Worm (Caenorhabditis elegans) whole organism, young adult: ENCODE measurements around the gene kqt-2.
A peak's percentile ranks its signal among the peaks of the same experiment; 100 is the strongest.

Experiments
- B0261.1 ChIP-seq: sonication (generic microtip); optimal IDR thresholded peaks from 2 replicates; lab custom pipeline; 2016; ENCODE audit warnings: mild to moderate bottlenecking, missing genetic modification characterization, moderate library complexity, missing compliant biosample characterization
- F10E7.11 ChIP-seq: sonication (generic microtip); optimal IDR thresholded peaks from 2 replicates; lab custom pipeline; 2017; ENCODE audit warnings: mild to moderate bottlenecking, missing genetic modification characterization, moderate library complexity, missing compliant biosample characterization
- F23B12.7 ChIP-seq: sonication (generic microtip); optimal IDR thresholded peaks from 2 replicates; lab custom pipeline; 2017; ENCODE audit warnings: missing genetic modification characterization, mild to moderate bottlenecking, missing compliant biosample characterization, antibody characterized with exemption, moderate library complexity; ENCODE audit not compliant: insufficient read depth
- F49E8.2 ChIP-seq: sonication (generic microtip); optimal IDR thresholded peaks from 3 replicates; lab custom pipeline; 2017; ENCODE audit warnings: missing genetic modification characterization, mild to moderate bottlenecking, missing compliant biosample characterization, antibody characterized with exemption, moderate library complexity; ENCODE audit not compliant: insufficient read depth
- F55B11.4 ChIP-seq: sonication (generic microtip); optimal IDR thresholded peaks from 2 replicates; lab custom pipeline; 2016; ENCODE audit warnings: missing compliant biosample characterization, missing genetic modification characterization, borderline replicate concordance; ENCODE audit not compliant: insufficient read depth
- K11D2.4 ChIP-seq: fragments of 200-800 bp; sonication (Bioruptor generic); IDR thresholded peaks from 2 replicates; pipeline ENCODE4 v1.3.6; 2022; ENCODE audit warnings: missing genetic modification reagents, missing genetic modification characterization, missing compliant biosample characterization
- K12H6.12 ChIP-seq: fragments of 200-800 bp; sonication (Bioruptor generic); optimal IDR thresholded peaks from 2 replicates; lab custom pipeline; 2018; ENCODE audit warnings: mild to moderate bottlenecking, missing genetic modification characterization, missing compliant biosample characterization
- Y79H2A.3 ChIP-seq: fragments of 200-800 bp; sonication (Bioruptor generic); conservative IDR thresholded peaks from 2 replicates; pipeline ENCODE4 v1.3.6; 2022; ENCODE audit warnings: missing genetic modification reagents, missing genetic modification characterization, missing compliant biosample characterization
- ZK185.1 ChIP-seq: sonication (generic microtip); optimal IDR thresholded peaks from 2 replicates; lab custom pipeline; 2016; ENCODE audit warnings: mild to moderate bottlenecking, missing genetic modification characterization, missing compliant biosample characterization; ENCODE audit not compliant: poor library complexity, severe bottlenecking
- aptf-3 ChIP-seq: fragments of 200-800 bp; sonication (Bioruptor generic); IDR thresholded peaks from 2 replicates; pipeline ENCODE4 v1.3.6; 2022; ENCODE audit warnings: missing genetic modification characterization, missing compliant biosample characterization
- attf-3 ChIP-seq: fragments of 200-800 bp; sonication (Bioruptor generic); conservative IDR thresholded peaks from 2 replicates; pipeline ENCODE4 v1.3.6; 2022; ENCODE audit warnings: missing genetic modification reagents, missing genetic modification characterization, missing compliant biosample characterization
- bed-1 ChIP-seq: fragments of 200-800 bp; sonication (Bioruptor generic); IDR thresholded peaks from 2 replicates; pipeline ENCODE4 v1.3.6; 2022; ENCODE audit warnings: missing genetic modification reagents, missing genetic modification characterization, missing compliant biosample characterization
- ceh-100 ChIP-seq: fragments of 200-800 bp; sonication (Bioruptor generic); IDR thresholded peaks from 2 replicates; pipeline ENCODE4 v1.3.6; 2022; ENCODE audit warnings: missing genetic modification reagents, missing genetic modification characterization, missing compliant biosample characterization
- ceh-58 ChIP-seq: fragments of 200-800 bp; sonication (Bioruptor generic); IDR thresholded peaks from 2 replicates; pipeline ENCODE4 v1.3.6; 2022; ENCODE audit warnings: missing genetic modification characterization, missing compliant biosample characterization
- chd-7 ChIP-seq: sonication (generic microtip); optimal IDR thresholded peaks from 2 replicates; lab custom pipeline; 2016; ENCODE audit warnings: mild to moderate bottlenecking, missing genetic modification characterization, moderate library complexity, missing compliant biosample characterization
- dpff-1 ChIP-seq: sonication (generic microtip); optimal IDR thresholded peaks from 2 replicates; lab custom pipeline; 2017; ENCODE audit warnings: mild to moderate bottlenecking, missing genetic modification characterization, missing compliant biosample characterization
- egl-44 ChIP-seq: fragments of 200-800 bp; sonication (Bioruptor generic); IDR thresholded peaks from 2 replicates; pipeline ENCODE4 v1.3.6; 2022; ENCODE audit warnings: missing genetic modification reagents, missing genetic modification characterization, missing compliant biosample characterization
- ets-4 ChIP-seq: fragments of 200-800 bp; sonication (Bioruptor generic); optimal IDR thresholded peaks from 2 replicates; lab custom pipeline; 2018; ENCODE audit warnings: mild to moderate bottlenecking, missing genetic modification characterization, missing compliant biosample characterization
- fkh-3 ChIP-seq: sonication (generic microtip); optimal IDR thresholded peaks from 2 replicates; lab custom pipeline; 2016; ENCODE audit warnings: mild to moderate bottlenecking, missing genetic modification characterization, missing compliant biosample characterization
- gei-17 ChIP-seq: fragments of 200-800 bp; sonication (Bioruptor generic); optimal IDR thresholded peaks from 2 replicates; lab custom pipeline; 2018; ENCODE audit warnings: mild to moderate bottlenecking, missing genetic modification characterization, missing compliant biosample characterization
- hmg-1.2 ChIP-seq: fragments of 200-800 bp; sonication (Bioruptor generic); IDR thresholded peaks from 2 replicates; pipeline ENCODE4 v1.3.6; 2022; ENCODE audit warnings: missing genetic modification reagents, missing genetic modification characterization, missing compliant biosample characterization
- hsf-1 ChIP-seq: fragments of 200-800 bp; sonication (Bioruptor generic); IDR thresholded peaks from 2 replicates; pipeline ENCODE4 v1.3.6; 2022; ENCODE audit warnings: missing genetic modification reagents, missing genetic modification characterization, missing compliant biosample characterization
- let-607 ChIP-seq, 2 experiments: fragments of 200-800 bp in 1 of 2; sonication (Bioruptor generic) in 1 of 2; sonication (generic microtip) in 1 of 2; optimal IDR thresholded peaks; 2 replicates each; lab custom pipeline; 2016 to 2018; ENCODE audit warnings: mild to moderate bottlenecking in 2 of 2, missing compliant biosample characterization in 2 of 2, missing genetic modification characterization in 2 of 2, moderate library complexity in 2 of 2, missing genotype in 1 of 2
- lin-35 ChIP-seq, 3 experiments: fragments of 150-350 bp in 2 of 3; sonication (generic microtip) in 1 of 3; optimal IDR thresholded peaks; 2 replicates each; lab custom pipeline; 2014 to 2018; ENCODE audit warnings: missing biosample characterization in 3 of 3, missing genetic modification characterization in 3 of 3, missing genetic modification reagents in 3 of 3
- lir-1 ChIP-seq: fragments of 200-800 bp; sonication (Bioruptor generic); conservative IDR thresholded peaks from 2 replicates; pipeline ENCODE4 v1.3.6; 2022; ENCODE audit warnings: missing genetic modification reagents, missing genetic modification characterization, missing compliant biosample characterization
- lsl-1 ChIP-seq: fragments of 200-800 bp; sonication (Bioruptor generic); optimal IDR thresholded peaks from 2 replicates; lab custom pipeline; 2018; ENCODE audit warnings: mild to moderate bottlenecking, missing genetic modification characterization, moderate library complexity, missing compliant biosample characterization
- madf-10 ChIP-seq: sonication (generic microtip); optimal IDR thresholded peaks from 2 replicates; lab custom pipeline; 2016; ENCODE audit warnings: mild to moderate bottlenecking, missing genetic modification characterization, missing compliant biosample characterization
- madf-6 ChIP-seq: fragments of 200-800 bp; sonication (Bioruptor generic); IDR thresholded peaks from 2 replicates; pipeline ENCODE4 v1.3.6; 2022; ENCODE audit warnings: missing genetic modification reagents, missing genetic modification characterization, missing compliant biosample characterization
- madf-8 ChIP-seq: fragments of 200-800 bp; sonication (Bioruptor generic); conservative IDR thresholded peaks from 2 replicates; pipeline ENCODE4 v1.3.6; 2022; ENCODE audit warnings: missing genetic modification reagents, missing genetic modification characterization, missing compliant biosample characterization
- mes-4 ChIP-seq: sonication (generic microtip); optimal IDR thresholded peaks from 2 replicates; lab custom pipeline; 2016; ENCODE audit warnings: missing genotype, missing genetic modification characterization, missing compliant biosample characterization
- mxl-1 ChIP-seq: sonication (generic microtip); optimal IDR thresholded peaks from 2 replicates; lab custom pipeline; 2016; ENCODE audit warnings: missing genetic modification characterization, missing compliant biosample characterization
- nfya-2 ChIP-seq: fragments of 200-800 bp; sonication (Bioruptor generic); IDR thresholded peaks from 2 replicates; pipeline ENCODE4 v1.3.6; 2022; ENCODE audit warnings: missing genetic modification reagents, missing genetic modification characterization, missing compliant biosample characterization
- nfyb-1 ChIP-seq: fragments of 200-800 bp; sonication (Bioruptor generic); IDR thresholded peaks from 2 replicates; pipeline ENCODE4 v1.3.6; 2022; ENCODE audit warnings: missing genetic modification reagents, missing genetic modification characterization, missing compliant biosample characterization
- nhr-80 ChIP-seq: sonication (generic microtip); optimal IDR thresholded peaks from 2 replicates; lab custom pipeline; 2016; ENCODE audit warnings: missing genetic modification characterization, missing compliant biosample characterization
- nhr-90 ChIP-seq: sonication (generic microtip); optimal IDR thresholded peaks from 2 replicates; lab custom pipeline; 2016; ENCODE audit warnings: missing genotype, mild to moderate bottlenecking, missing genetic modification characterization, missing compliant biosample characterization
- pbrm-1 ChIP-seq: fragments of 200-800 bp; sonication (Bioruptor generic); IDR thresholded peaks from 2 replicates; pipeline ENCODE4 v1.3.6; 2022; ENCODE audit warnings: missing genetic modification reagents, missing genetic modification characterization, missing compliant biosample characterization
- snpc-4 ChIP-seq, 5 experiments: fragments of 150-350 bp in 1 of 5; sonication (generic microtip) in 4 of 5; optimal IDR thresholded peaks; 2 replicates each; lab custom pipeline; 2014 to 2018; ENCODE audit warnings: missing genetic modification characterization in 5 of 5, missing biosample characterization in 3 of 5, antibody characterized with exemption in 2 of 5, mild to moderate bottlenecking in 2 of 5, missing compliant biosample characterization in 2 of 5, missing genotype in 2 of 5, moderate library complexity in 2 of 5, missing genetic modification reagents in 1 of 5
- somi-1 ChIP-seq: fragments of 200-800 bp; sonication (Bioruptor generic); optimal IDR thresholded peaks from 2 replicates; lab custom pipeline; 2018; ENCODE audit warnings: mild to moderate bottlenecking, missing genetic modification characterization, missing compliant biosample characterization
- xnd-1 ChIP-seq: sonication (generic microtip); optimal IDR thresholded peaks from 2 replicates; lab custom pipeline; 2016; ENCODE audit warnings: missing genotype, missing genetic modification reagents, missing genetic modification characterization, missing compliant biosample characterization
- ztf-22 ChIP-seq: fragments of 200-800 bp; sonication (Bioruptor generic); optimal IDR thresholded peaks from 2 replicates; lab custom pipeline; 2018; ENCODE audit warnings: mild to moderate bottlenecking, missing genetic modification characterization, moderate library complexity, missing compliant biosample characterization
- ztf-26 ChIP-seq: sonication (generic microtip); optimal IDR thresholded peaks from 2 replicates; lab custom pipeline; 2017; ENCODE audit warnings: missing genetic modification characterization, missing compliant biosample characterization

kqt-2 gene

DNA sequence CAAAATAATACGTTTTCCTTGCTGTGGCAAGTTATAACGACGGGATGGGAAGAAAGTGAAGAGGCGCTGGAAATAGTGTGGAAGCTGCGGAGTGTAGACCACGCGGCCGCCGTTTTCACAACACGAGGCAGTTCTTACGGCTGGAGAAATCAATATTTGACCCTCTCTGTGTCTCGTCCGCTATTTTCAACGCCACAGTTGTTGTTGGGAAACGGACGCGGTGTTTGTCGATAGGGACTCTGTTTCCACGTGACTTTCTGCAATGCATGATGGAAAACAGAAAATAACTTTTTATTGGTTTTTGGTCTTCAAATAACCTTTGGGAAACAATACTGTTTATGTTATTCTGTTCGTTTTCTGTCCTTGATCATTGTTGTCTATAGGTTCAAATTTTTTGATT, 14.3 kb downstream of the kqt-2 start, which contains the start of gene K02A6.3 (continued):
- TF ChIP-seq lsl-1 (GFP tag; lab: Kevin White, UChicago) (no peak), nfya-2 (GFP tag; lab: Robert Waterston, UW) (no peak), hsf-1 (GFP tag; lab: Robert Waterston, UW) (0 out of 2 replicates have a peak, but pooled peaks have one; percentile 28), lir-1 (GFP tag; lab: Robert Waterston, UW) (0 out of 2 replicates have a peak, but pooled peaks have one; percentile 22), F49E8.2 (tag; lab: Kevin White, UChicago) (no peak), nhr-80 (tag; lab: Kevin White, UChicago) (peak; percentile 92), mes-4 (tag; lab: Kevin White, UChicago) (no peak), gei-17 (GFP tag; lab: Kevin White, UChicago) (peak; percentile 75), somi-1 (GFP tag; lab: Kevin White, UChicago) (peak; percentile 86), bed-1 (no peak), Y79H2A.3 (GFP tag; lab: Robert Waterston, UW) (no peak), K12H6.12 (tag; lab: Kevin White, UChicago) (peak; percentile 92), F23B12.7 (tag; lab: Kevin White, UChicago) (peak; percentile 51), hmg-1.2 (GFP tag; lab: Robert Waterston, UW) (peak; percentile 78), let-607 (tag; optimal IDR thresholded peaks at IDR 0.05; lab: Kevin White, UChicago) (peak; percentile 60 to 70), snpc-4 (GFP tag; optimal IDR thresholded peaks at IDR 0.05; lab: Kevin White, UChicago) (no peak), snpc-4 (tag; optimal IDR thresholded peaks at IDR 0.05; lab: Kevin White, UChicago) (peak in 2 of 4 experiments; percentile 51), ztf-22 (peak; percentile 77), nhr-90 (tag; lab: Kevin White, UChicago) (peak; percentile 24), ZK185.1 (tag; lab: Kevin White, UChicago) (peak; percentile 69), ceh-58 (GFP tag; lab: Robert Waterston, UW) (no peak), nfyb-1 (peak; percentile 76), xnd-1 (tag; lab: Kevin White, UChicago) (no peak), ets-4 (GFP tag; lab: Kevin White, UChicago) (peak; percentile 51), egl-44 (GFP tag; lab: Robert Waterston, UW) (peak; percentile 79), F55B11.4 (tag; lab: Kevin White, UChicago) (no peak), ceh-100 (GFP tag; lab: Robert Waterston, UW) (peak; percentile 34; the same call in 1 of the 2 replicates), B0261.1 (no peak), mxl-1 (tag; lab: Kevin White, UChicago) (no peak), aptf-3 (GFP tag; lab: Robert Waterston, UW) (no peak), K11D2.4 (peak; percentile 63), ztf-26 (tag; lab: Kevin White, UChicago) (peak; percentile 90), lin-35 (GFP tag; optimal IDR thresholded peaks at IDR 0.05; lab: Kevin White, UChicago) (no peak), F10E7.11 (tag; lab: Kevin White, UChicago) (no peak), madf-10 (peak; percentile 63), pbrm-1 (GFP tag; lab: Robert Waterston, UW) (peak; percentile 60; the same call in 1 of the 2 replicates), chd-7 (peak; percentile 79), dpff-1 (no peak), madf-6 (GFP tag; lab: Robert Waterston, UW) (no peak), fkh-3 (tag; lab: Kevin White, UChicago) (no peak), attf-3 (GFP tag; lab: Robert Waterston, UW) (no peak), madf-8 (GFP tag; lab: Robert Waterston, UW) (no peak)
